Worm (Caenorhabditis elegans) whole organism, late embryonic: ENCODE results near the gene mdt-29.

ENCODE experiments used
- C08G9.2 ChIP-seq: sonication (generic microtip); optimal IDR thresholded peaks from 2 replicates; lab custom pipeline; 2016; ENCODE audit warnings: mild to moderate bottlenecking, missing genetic modification characterization, moderate library complexity, missing compliant biosample characterization
- C38D4.7 ChIP-seq: fragments of 200-800 bp; sonication (Bioruptor generic); optimal IDR thresholded peaks from 2 replicates; lab custom pipeline; 2018; ENCODE audit warnings: mild to moderate bottlenecking, missing genetic modification characterization, moderate library complexity, missing compliant biosample characterization
- Y22D7AL.16 ChIP-seq: sonication (generic microtip); optimal IDR thresholded peaks from 2 replicates; lab custom pipeline; 2016; ENCODE audit warnings: missing genetic modification characterization, missing compliant biosample characterization
- ama-1 ChIP-seq: fragments of 150-350 bp; optimal IDR thresholded peaks from 2 replicates; lab custom pipeline; 2014
- ceh-14 ChIP-seq: sonication (generic microtip); optimal IDR thresholded peaks from 2 replicates; lab custom pipeline; 2016; ENCODE audit warnings: missing genotype, missing genetic modification characterization, missing compliant biosample characterization
- ceh-18 ChIP-seq: sonication (generic microtip); optimal IDR thresholded peaks from 2 replicates; lab custom pipeline; 2016; ENCODE audit warnings: missing genetic modification characterization, missing compliant biosample characterization
- ceh-2 ChIP-seq: sonication (generic microtip); optimal IDR thresholded peaks from 2 replicates; lab custom pipeline; 2016; ENCODE audit warnings: missing genotype, missing genetic modification characterization, missing compliant biosample characterization
- ceh-24 ChIP-seq: sonication (generic microtip); optimal IDR thresholded peaks from 2 replicates; lab custom pipeline; 2016; ENCODE audit warnings: mild to moderate bottlenecking, missing genetic modification characterization, missing compliant biosample characterization
- ceh-30 ChIP-seq: fragments of 150-350 bp; optimal IDR thresholded peaks from 2 replicates; lab custom pipeline; 2014; ENCODE audit warnings: missing biosample characterization, missing genetic modification characterization
- ceh-31 ChIP-seq: sonication (generic microtip); optimal IDR thresholded peaks from 2 replicates; lab custom pipeline; 2016; ENCODE audit warnings: missing genetic modification characterization, missing compliant biosample characterization
- ceh-34 ChIP-seq: sonication (generic microtip); optimal IDR thresholded peaks from 2 replicates; lab custom pipeline; 2016; ENCODE audit warnings: mild to moderate bottlenecking, missing genetic modification characterization, missing compliant biosample characterization
- ceh-45 ChIP-seq: fragments of 200-800 bp; sonication (Bioruptor generic); IDR thresholded peaks from 2 replicates; pipeline ENCODE4 v1.3.6; 2022; ENCODE audit warnings: missing genetic modification reagents, missing genetic modification characterization, missing compliant biosample characterization
- ceh-6 ChIP-seq: fragments of 200-800 bp; sonication (Bioruptor generic); optimal IDR thresholded peaks from 2 replicates; lab custom pipeline; 2018; ENCODE audit warnings: mild to moderate bottlenecking, missing genetic modification characterization, missing compliant biosample characterization
- elt-4 ChIP-seq: sonication (generic microtip); optimal IDR thresholded peaks from 2 replicates; lab custom pipeline; 2016; ENCODE audit warnings: missing genetic modification characterization, missing compliant biosample characterization
- fax-1 ChIP-seq: sonication (generic microtip); optimal IDR thresholded peaks from 2 replicates; lab custom pipeline; 2016; ENCODE audit warnings: missing genotype, missing genetic modification characterization, missing compliant biosample characterization
- fkh-10 ChIP-seq: fragments of 150-350 bp; optimal IDR thresholded peaks from 2 replicates; lab custom pipeline; 2014; ENCODE audit warnings: missing biosample characterization, missing genetic modification reagents, missing genetic modification characterization
- hlh-13 ChIP-seq: fragments of 200-800 bp; sonication (Bioruptor generic); optimal IDR thresholded peaks from 2 replicates; lab custom pipeline; 2018; ENCODE audit warnings: mild to moderate bottlenecking, missing genetic modification characterization, missing compliant biosample characterization
- hlh-15 ChIP-seq: sonication (generic microtip); optimal IDR thresholded peaks from 2 replicates; lab custom pipeline; 2016; ENCODE audit warnings: missing genetic modification characterization, missing compliant biosample characterization
- hlh-30 ChIP-seq: sonication (generic microtip); optimal IDR thresholded peaks from 2 replicates; lab custom pipeline; 2017; ENCODE audit warnings: antibody characterized with exemption, missing genetic modification characterization, missing compliant biosample characterization; ENCODE audit not compliant: insufficient read depth
- lim-6 ChIP-seq: sonication (generic microtip); optimal IDR thresholded peaks from 2 replicates; lab custom pipeline; 2016; ENCODE audit warnings: missing genetic modification characterization, missing compliant biosample characterization
- nfya-1 ChIP-seq: sonication (generic microtip); optimal IDR thresholded peaks from 2 replicates; lab custom pipeline; 2017; ENCODE audit warnings: missing genetic modification characterization, mild to moderate bottlenecking, missing compliant biosample characterization, antibody characterized with exemption, moderate library complexity
- nhr-11 ChIP-seq: fragments of 150-350 bp; optimal IDR thresholded peaks from 2 replicates; lab custom pipeline; 2014; ENCODE audit warnings: missing biosample characterization, missing genetic modification characterization
- nhr-232 ChIP-seq: sonication (generic microtip); optimal IDR thresholded peaks from 2 replicates; lab custom pipeline; 2016; ENCODE audit warnings: missing genetic modification characterization, missing compliant biosample characterization
- npax-4 ChIP-seq: sonication (generic microtip); optimal IDR thresholded peaks from 2 replicates; lab custom pipeline; 2016; ENCODE audit warnings: missing genetic modification characterization, missing compliant biosample characterization
- odd-2 ChIP-seq: sonication (generic microtip); optimal IDR thresholded peaks from 2 replicates; lab custom pipeline; 2017; ENCODE audit warnings: antibody characterized with exemption, mild to moderate bottlenecking, missing genetic modification characterization, missing compliant biosample characterization
- pat-9 ChIP-seq: fragments of 200-800 bp; sonication (Bioruptor generic); optimal IDR thresholded peaks from 2 replicates; lab custom pipeline; 2018; ENCODE audit warnings: mild to moderate bottlenecking, missing genetic modification characterization, moderate library complexity, missing compliant biosample characterization
- pax-1 ChIP-seq: fragments of 150-350 bp; optimal IDR thresholded peaks from 2 replicates; lab custom pipeline; 2014; ENCODE audit warnings: missing biosample characterization, missing genetic modification characterization
- pha-4 ChIP-seq: fragments of 150-350 bp; optimal IDR thresholded peaks from 2 replicates; lab custom pipeline; 2018; ENCODE audit warnings: missing biosample characterization, missing genetic modification reagents, missing genetic modification characterization
- pros-1 ChIP-seq: fragments of 150-350 bp; optimal IDR thresholded peaks from 2 replicates; lab custom pipeline; 2014; ENCODE audit warnings: missing biosample characterization, missing genetic modification reagents, missing genetic modification characterization
- ref-2 ChIP-seq: sonication (generic microtip); optimal IDR thresholded peaks from 2 replicates; lab custom pipeline; 2016; ENCODE audit warnings: missing genetic modification characterization, missing compliant biosample characterization
- sox-4 ChIP-seq: sonication (generic microtip); optimal IDR thresholded peaks from 2 replicates; lab custom pipeline; 2017; ENCODE audit warnings: mild to moderate bottlenecking, missing genetic modification characterization, inconsistent platforms, missing compliant biosample characterization
- unc-3 ChIP-seq, 2 experiments: fragments of 200-800 bp in 1 of 2; sonication (Bioruptor generic) in 1 of 2; sonication (generic microtip) in 1 of 2; conservative IDR thresholded peaks in 1 of 2; optimal IDR thresholded peaks in 1 of 2; 2 replicates each; pipeline versions ENCODE4 v1.3.6 to Lab custom; 2016 to 2022; ENCODE audit warnings: missing compliant biosample characterization in 2 of 2, missing genetic modification characterization in 2 of 2, missing genetic modification reagents in 1 of 2
- unc-42 ChIP-seq: sonication (generic microtip); optimal IDR thresholded peaks from 2 replicates; lab custom pipeline; 2016; ENCODE audit warnings: missing genotype, missing genetic modification characterization, missing compliant biosample characterization
- zip-5 ChIP-seq: sonication (generic microtip); optimal IDR thresholded peaks from 2 replicates; lab custom pipeline; 2016; ENCODE audit warnings: missing genetic modification characterization, missing compliant biosample characterization

mdt-29 gene

DNA sequence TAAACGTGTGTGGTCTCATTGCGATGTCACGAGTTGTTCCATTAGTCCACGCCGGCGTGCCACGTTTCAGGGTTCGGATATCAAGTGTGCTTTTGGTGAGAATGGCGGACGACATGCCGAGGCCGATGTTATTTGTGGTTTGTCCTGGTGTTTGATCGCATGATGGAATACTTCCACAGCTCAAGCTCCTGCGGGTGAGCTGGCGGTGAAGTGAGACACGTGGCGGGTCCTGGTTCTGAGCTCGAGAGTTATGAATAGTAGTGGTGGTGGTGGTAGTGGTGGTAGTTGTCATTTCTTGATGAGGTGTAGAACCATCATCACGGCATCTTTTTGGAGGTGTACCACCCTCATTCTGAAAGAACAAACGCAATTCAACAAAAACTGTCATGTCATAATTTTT, 3.0 kb upstream of the mdt-29 start:
- TF ChIP-seq ceh-30 (tag; lab: Kevin White, UChicago) = no peak
- no peak for TF ChIP-seq nfya-1 (tag; lab: Kevin White, UChicago)
- TF ChIP-seq ceh-24 (tag; lab: Kevin White, UChicago) = no peak
- no peak for TF ChIP-seq ceh-31

DNA sequence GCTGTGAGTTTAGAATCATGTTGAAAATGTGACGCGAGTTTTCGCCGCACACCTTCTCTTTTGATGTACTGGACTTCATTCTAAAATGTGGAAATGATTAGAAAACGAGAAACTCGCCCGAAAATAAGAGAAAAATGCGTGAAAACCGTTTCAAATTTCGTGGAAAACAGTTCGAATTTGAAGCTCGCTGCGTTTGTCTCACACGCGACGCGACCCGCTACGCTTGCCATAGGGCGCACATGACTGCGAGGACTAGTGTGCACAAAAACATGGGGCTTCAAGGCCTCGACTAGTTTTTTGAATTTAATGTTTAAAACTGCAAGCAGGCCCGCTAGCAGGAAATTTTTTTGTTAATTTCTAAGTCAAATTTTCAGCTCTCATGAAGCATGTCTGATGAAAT, 1.8 kb upstream of the mdt-29 start, which contains the start of the genes cyk-4 and pdr-1:
Gene cyk-4 (minus strand): TSS at position 80 of the 400 bp plus-strand sequence.
Gene pdr-1 (plus strand): TSS at position 369 of the 400 bp plus-strand sequence.
- TF ChIP-seq ceh-6 (GFP tag; lab: Kevin White, UChicago) (no peak), ceh-34 (tag; lab: Kevin White, UChicago) (peak; percentile 7), npax-4 (tag; lab: Kevin White, UChicago) (no peak), sox-4 (tag; lab: Kevin White, UChicago) (no peak), ceh-45 (GFP tag; lab: Robert Waterston, UW) (no peak), unc-42 (peak; percentile 25), C38D4.7 (no peak), hlh-13 (GFP tag; lab: Kevin White, UChicago) (no peak), nfya-1 (tag; lab: Kevin White, UChicago) (peak; percentile 57), fax-1 (no peak), pax-1 (tag; lab: Kevin White, UChicago) (no peak), ama-1 (lab: Kevin White, UChicago) (no peak), odd-2 (tag; lab: Kevin White, UChicago) (no peak), ceh-31 (peak; percentile 12), zip-5 (tag; lab: Kevin White, UChicago) (no peak), hlh-30 (peak; percentile 44)

DNA sequence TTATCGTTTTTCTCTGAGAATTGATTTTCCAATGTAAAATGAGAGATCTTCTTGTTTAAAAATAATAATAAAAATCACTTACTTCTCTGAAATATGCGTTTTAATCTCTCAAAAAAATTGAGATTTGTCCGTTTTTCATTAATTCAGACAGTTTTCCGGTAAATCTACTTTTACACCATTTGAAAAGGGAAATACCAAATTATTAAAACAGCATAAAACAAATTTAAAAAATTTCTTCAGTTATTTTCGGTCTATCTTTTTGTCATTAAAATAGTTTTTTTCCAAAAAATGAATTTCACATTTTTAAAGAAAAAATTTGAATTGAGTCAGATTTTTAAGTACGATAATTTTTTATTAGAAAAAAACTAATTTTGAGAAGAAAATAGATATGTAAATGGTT, 5.8 kb downstream of the mdt-29 start:
- TF ChIP-seq pax-1 (tag; lab: Kevin White, UChicago) (peak; percentile 53), zip-5 (tag; lab: Kevin White, UChicago) (no peak), unc-3 (GFP tag; conservative IDR thresholded peaks at IDR 0.05; lab: Robert Waterston, UW) (no peak), unc-3 (tag; optimal IDR thresholded peaks at IDR 0.05; lab: Kevin White, UChicago) (no peak), hlh-30 (no peak), odd-2 (tag; lab: Kevin White, UChicago) (peak; percentile 35), nhr-11 (tag; lab: Kevin White, UChicago) (peak; percentile 76)
- TF ChIP-seq, all 69 proteins: peak for 3

DNA sequence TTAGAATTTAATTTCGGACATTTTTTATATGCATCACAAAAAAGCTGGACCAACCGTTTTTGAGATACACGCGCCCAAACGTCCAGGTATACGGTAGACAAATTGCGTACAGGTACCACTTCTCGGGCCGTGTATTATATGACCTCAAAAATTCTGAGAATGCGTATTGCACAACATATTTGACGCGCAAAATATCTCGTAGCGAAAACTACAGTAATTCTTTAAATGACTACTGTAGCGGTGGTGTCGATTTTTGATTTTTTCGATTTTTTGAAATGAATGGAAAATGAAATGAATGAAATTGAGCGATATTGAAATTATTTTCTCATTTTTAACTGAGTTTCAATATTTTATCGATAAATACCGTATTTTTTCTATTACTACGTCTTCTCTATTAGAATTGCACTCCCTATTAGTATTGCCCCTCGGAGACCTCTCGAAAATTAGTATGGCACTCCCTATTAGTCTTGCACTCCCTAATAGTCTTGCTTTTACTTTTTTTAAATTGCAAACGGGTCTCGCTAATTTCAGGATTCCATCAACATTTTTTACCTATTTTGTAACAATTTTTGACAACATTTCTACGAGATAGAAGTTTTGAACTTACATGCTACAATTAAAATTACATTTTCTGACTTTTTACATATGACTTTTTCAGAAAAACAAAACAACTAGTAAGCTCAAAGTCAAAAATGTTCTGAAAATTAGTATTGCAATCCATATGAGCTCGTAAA, 6.6 kb downstream of the mdt-29 start:
- TF ChIP-seq ceh-14 (tag; lab: Kevin White, UChicago) = no peak
- no peak for TF ChIP-seq hlh-15 (tag; lab: Kevin White, UChicago)
- TF ChIP-seq ama-1 (lab: Kevin White, UChicago) = no peak
- TF ChIP-seq pha-4 (tag; lab: Kevin White, UChicago) = no peak
- no peak for TF ChIP-seq unc-42
- TF ChIP-seq npax-4 (tag; lab: Kevin White, UChicago) = no peak
- no peak for TF ChIP-seq pros-1
- TF ChIP-seq C08G9.2 (tag; lab: Kevin White, UChicago) = peak; percentile 7
- no peak for TF ChIP-seq Y22D7AL.16 (tag; lab: Kevin White, UChicago)
- peak; percentile 50 for TF ChIP-seq C38D4.7
- no peak for TF ChIP-seq nhr-232 (tag; lab: Kevin White, UChicago)
- no peak for TF ChIP-seq ceh-2 (tag; lab: Kevin White, UChicago)
- no peak for TF ChIP-seq ceh-18 (tag; lab: Kevin White, UChicago)
- TF ChIP-seq pat-9 (tag; lab: Kevin White, UChicago) = peak; percentile 31
- TF ChIP-seq nhr-11 (tag; lab: Kevin White, UChicago) = no peak
- TF ChIP-seq ceh-6 (GFP tag; lab: Kevin White, UChicago) = no peak
- no peak for TF ChIP-seq elt-4 (tag; lab: Kevin White, UChicago)
- no peak for TF ChIP-seq lim-6 (tag; lab: Kevin White, UChicago)
- peak; percentile 62 for TF ChIP-seq ref-2 (tag; lab: Kevin White, UChicago)
- TF ChIP-seq fkh-10 (GFP tag; lab: Kevin White, UChicago) = no peak
- TF ChIP-seq ceh-45 (GFP tag; lab: Robert Waterston, UW) = no peak
